Worm (Caenorhabditis elegans) whole organism, young adult: ENCODE data around the gene F19C6.3.

ENCODE experiments used
- ama-1 ChIP-seq, 3 experiments: fragments of 150-350 bp in 1 of 3; sonication (generic microtip) in 2 of 3; optimal IDR thresholded peaks; 2 replicates each; lab custom pipeline; 2014 to 2018; ENCODE audit warnings: missing biosample characterization in 2 of 3, missing genetic modification characterization in 2 of 3, missing genetic modification reagents in 2 of 3
- dox-1 ChIP-seq: fragments of 200-800 bp; sonication (Bioruptor generic); IDR thresholded peaks from 2 replicates; pipeline ENCODE4 v1.3.6; 2022; ENCODE audit warnings: missing genetic modification reagents, missing genetic modification characterization, missing compliant biosample characterization
- ets-4 ChIP-seq: fragments of 200-800 bp; sonication (Bioruptor generic); optimal IDR thresholded peaks from 2 replicates; lab custom pipeline; 2018; ENCODE audit warnings: mild to moderate bottlenecking, missing genetic modification characterization, missing compliant biosample characterization
- fkh-3 ChIP-seq: sonication (generic microtip); optimal IDR thresholded peaks from 2 replicates; lab custom pipeline; 2016; ENCODE audit warnings: mild to moderate bottlenecking, missing genetic modification characterization, missing compliant biosample characterization
- lag-1 ChIP-seq: fragments of 200-800 bp; sonication (Bioruptor generic); IDR thresholded peaks from 2 replicates; pipeline ENCODE4 v1.3.6; 2022; ENCODE audit warnings: missing genetic modification reagents, missing genetic modification characterization, missing compliant biosample characterization
- lin-35 ChIP-seq, 3 experiments: fragments of 150-350 bp in 2 of 3; sonication (generic microtip) in 1 of 3; optimal IDR thresholded peaks; 2 replicates each; lab custom pipeline; 2014 to 2018; ENCODE audit warnings: missing biosample characterization in 3 of 3, missing genetic modification characterization in 3 of 3, missing genetic modification reagents in 3 of 3
- madf-10 ChIP-seq: sonication (generic microtip); optimal IDR thresholded peaks from 2 replicates; lab custom pipeline; 2016; ENCODE audit warnings: mild to moderate bottlenecking, missing genetic modification characterization, missing compliant biosample characterization
- pha-4 ChIP-seq: fragments of 150-350 bp; sonication (generic microtip); optimal IDR thresholded peaks from 2 replicates; lab custom pipeline; 2014; ENCODE audit warnings: missing biosample characterization, missing genetic modification reagents, missing genetic modification characterization
- rec-8 ChIP-seq, 2 experiments: sonication (generic microtip); optimal IDR thresholded peaks; 2 replicates each; lab custom pipeline; 2016; ENCODE audit warnings: mild to moderate bottlenecking in 2 of 2, missing genetic modification characterization in 2 of 2, missing genetic modification reagents in 2 of 2, missing genotype in 2 of 2, missing biosample characterization in 1 of 2, missing compliant biosample characterization in 1 of 2, moderate library complexity in 1 of 2
- somi-1 ChIP-seq: fragments of 200-800 bp; sonication (Bioruptor generic); optimal IDR thresholded peaks from 2 replicates; lab custom pipeline; 2018; ENCODE audit warnings: mild to moderate bottlenecking, missing genetic modification characterization, missing compliant biosample characterization
- tlf-1 ChIP-seq: fragments of 200-800 bp; sonication (Bioruptor generic); optimal IDR thresholded peaks from 2 replicates; lab custom pipeline; 2018; ENCODE audit warnings: mild to moderate bottlenecking, missing genetic modification characterization, missing compliant biosample characterization
- ztf-18 ChIP-seq: sonication (generic microtip); optimal IDR thresholded peaks from 2 replicates; lab custom pipeline; 2016; ENCODE audit warnings: missing genotype, mild to moderate bottlenecking, missing genetic modification characterization, missing compliant biosample characterization

ce11 chrX:10022016-10022415, 13.5 kb upstream of the F19C6.3 start, which contains the start of gene F42G10.1:
- no peak for TF ChIP-seq rec-8 (tag; optimal IDR thresholded peaks at IDR 0.05; lab: Kevin White, UChicago)
- TF ChIP-seq fkh-3, result no peak
- TF ChIP-seq lag-1 (GFP tag; lab: Robert Waterston, UW), result no peak
- TF ChIP-seq pha-4, result no peak
- no peak for TF ChIP-seq ets-4 (GFP tag; lab: Kevin White, UChicago)
- TF ChIP-seq ama-1 (optimal IDR thresholded peaks at IDR 0.05; lab: Kevin White, UChicago), result no peak
- no peak for TF ChIP-seq ama-1 (GFP tag; optimal IDR thresholded peaks at IDR 0.05; lab: Kevin White, UChicago)
- no peak for TF ChIP-seq ztf-18 (tag; lab: Kevin White, UChicago)
- no peak for TF ChIP-seq lin-35 (GFP tag; optimal IDR thresholded peaks at IDR 0.05; lab: Kevin White, UChicago)
- no peak for TF ChIP-seq tlf-1 (GFP tag; lab: Kevin White, UChicago)
- TF ChIP-seq somi-1 (GFP tag; lab: Kevin White, UChicago), result no peak
- TF ChIP-seq madf-10, result no peak
- TF ChIP-seq dox-1 (GFP tag; lab: Robert Waterston, UW), result no peak
